Fruit fly (Drosophila melanogaster) whole organism, embryonic: ENCODE data around the gene CG15143.
A peak's percentile ranks its signal among the peaks of the same experiment; 100 is the strongest.

ENCODE experiments used
- CG11085 ChIP-seq: fragments of 200-800 bp; sonication (Bioruptor generic); IDR thresholded peaks from 2 replicates; pipeline ENCODE4 v1.3.6; 2022; ENCODE audit warnings: missing biosample characterization, missing genetic modification characterization
- CG11504 ChIP-seq: fragments of 200-800 bp; sonication (Bioruptor generic); optimal IDR thresholded peaks from 3 replicates; lab custom pipeline; 2019; ENCODE audit warnings: missing biosample characterization, mild to moderate bottlenecking, missing genetic modification characterization, moderate library complexity
- CG13775 ChIP-seq: fragments of 200-800 bp; sonication (Bioruptor generic); optimal IDR thresholded peaks from 3 replicates; lab custom pipeline; 2017; ENCODE audit warnings: missing biosample characterization, mild to moderate bottlenecking, missing genetic modification characterization
- CG14860 ChIP-seq: fragments of 200-800 bp; sonication (Bioruptor generic); IDR thresholded peaks from 3 replicates; pipeline ENCODE4 v1.3.6; 2022; ENCODE audit warnings: missing biosample characterization, missing genetic modification characterization; ENCODE audit not compliant: partially characterized antibody
- CG1602 ChIP-seq: fragments of 200-800 bp; sonication (Bioruptor generic); optimal IDR thresholded peaks from 3 replicates; lab custom pipeline; 2016; ENCODE audit warnings: missing biosample characterization, missing genetic modification characterization
- CG2116 ChIP-seq: fragments of 200-800 bp; sonication (Bioruptor generic); optimal IDR thresholded peaks from 3 replicates; lab custom pipeline; 2018; ENCODE audit warnings: missing biosample characterization, mild to moderate bottlenecking, missing genetic modification characterization
- CG34376 ChIP-seq: fragments of 200-800 bp; sonication (Bioruptor generic); optimal IDR thresholded peaks from 2 replicates; lab custom pipeline; 2018; ENCODE audit warnings: missing biosample characterization, mild to moderate bottlenecking, missing genetic modification characterization
- CG4404 ChIP-seq: fragments of 200-800 bp; sonication (Bioruptor generic); IDR thresholded peaks from 2 replicates; pipeline ENCODE4 v1.3.6; 2022; ENCODE audit warnings: missing biosample characterization, missing genetic modification characterization
- CG4707 ChIP-seq: fragments of 200-800 bp; sonication (Bioruptor generic); optimal IDR thresholded peaks from 2 replicates; lab custom pipeline; 2018; ENCODE audit warnings: missing biosample characterization, mild to moderate bottlenecking, missing genetic modification characterization, moderate library complexity
- CG6175 ChIP-seq: fragments of 200-800 bp; sonication (Bioruptor generic); IDR thresholded peaks from 3 replicates; pipeline ENCODE4 v1.3.6; 2022; ENCODE audit warnings: missing biosample characterization, missing genetic modification characterization
- CG7963 ChIP-seq: fragments of 200-800 bp; sonication (Bioruptor generic); IDR thresholded peaks from 3 replicates; pipeline ENCODE4 v1.3.6; 2022; ENCODE audit warnings: missing biosample characterization, missing genetic modification characterization; ENCODE audit not compliant: partially characterized antibody
- Chrac-16 ChIP-seq: fragments of 200-800 bp; sonication (Bioruptor generic); optimal IDR thresholded peaks from 3 replicates; lab custom pipeline; 2016; ENCODE audit warnings: missing biosample characterization, missing genetic modification characterization
- D ChIP-seq, 2 experiments: fragments of 200-800 bp in 1 of 2; fragments of >200 bp in 1 of 2; sonication (Bioruptor generic) in 1 of 2; optimal IDR thresholded peaks; 2 replicates in 1 of 2; 3 replicates in 1 of 2; lab custom pipeline; 2017; ENCODE audit warnings: mild to moderate bottlenecking in 1 of 2, missing biosample characterization in 1 of 2, missing genetic modification characterization in 1 of 2, missing genetic modification reagents in 1 of 2
- Dip3 ChIP-seq: fragments of 200-800 bp; sonication (Bioruptor generic); optimal IDR thresholded peaks from 3 replicates; lab custom pipeline; 2016; ENCODE audit warnings: missing biosample characterization, missing genetic modification characterization
- Doc3 ChIP-seq: fragments of 200-800 bp; sonication (Bioruptor generic); IDR thresholded peaks from 3 replicates; pipeline ENCODE4 v1.3.6; 2022; ENCODE audit warnings: missing biosample characterization, missing genetic modification characterization; ENCODE audit not compliant: partially characterized antibody
- HLH4C ChIP-seq: fragments of 200-800 bp; sonication (Bioruptor generic); IDR thresholded peaks from 3 replicates; pipeline ENCODE4 v1.3.6; 2022; ENCODE audit warnings: missing biosample characterization, missing genetic modification characterization; ENCODE audit not compliant: partially characterized antibody
- Hmx ChIP-seq: fragments of 200-800 bp; sonication (Bioruptor generic); optimal IDR thresholded peaks from 2 replicates; lab custom pipeline; 2016; ENCODE audit warnings: missing biosample characterization, missing genetic modification characterization
- Jarid2 ChIP-seq: fragments of 200-800 bp; sonication (Bioruptor generic); optimal IDR thresholded peaks from 3 replicates; lab custom pipeline; 2017; ENCODE audit warnings: mild to moderate bottlenecking, missing biosample characterization, missing genetic modification reagents, missing genetic modification characterization
- Kr ChIP-seq: fragments of 200-800 bp; sonication (Bioruptor generic); optimal IDR thresholded peaks from 2 replicates; lab custom pipeline; 2017; ENCODE audit warnings: missing biosample characterization, mild to moderate bottlenecking, missing genetic modification characterization
- Max ChIP-seq: fragments of 200-800 bp; sonication (Bioruptor generic); optimal IDR thresholded peaks from 2 replicates; lab custom pipeline; 2016; ENCODE audit warnings: missing biosample characterization, mild to moderate bottlenecking, missing genetic modification characterization
- Med ChIP-seq: fragments of 200-800 bp; sonication (Bioruptor generic); peaks from one replicate; lab custom pipeline; 2016; ENCODE audit warnings: missing biosample characterization, missing genetic modification characterization, mild to moderate bottlenecking, inconsistent platforms, moderate library complexity
- Tbp ChIP-seq: fragments of >200 bp; optimal IDR thresholded peaks from 2 replicates; lab custom pipeline; 2018; ENCODE audit warnings: missing biosample characterization, missing genetic modification characterization
- Trl ChIP-seq, 3 experiments: fragments of >200 bp in 2 of 3; fragments of 200-800 bp in 1 of 3; sonication (Bioruptor generic) in 1 of 3; optimal IDR thresholded peaks; 2 replicates in 1 of 3; 3 replicates in 2 of 3; lab custom pipeline; 2016 to 2017; ENCODE audit warnings: missing biosample characterization in 1 of 3, missing genetic modification characterization in 1 of 3
- ac ChIP-seq: fragments of 200-800 bp; sonication (Bioruptor generic); optimal IDR thresholded peaks from 3 replicates; lab custom pipeline; 2017; ENCODE audit warnings: missing biosample characterization, mild to moderate bottlenecking, missing genetic modification characterization
- ap ChIP-seq: fragments of 200-800 bp; sonication (Bioruptor generic); IDR thresholded peaks from 2 replicates; pipeline ENCODE4 v1.3.6; 2022; ENCODE audit warnings: missing biosample characterization, missing genetic modification characterization
- bcd ChIP-seq: fragments of 200-800 bp; sonication (Bioruptor generic); optimal IDR thresholded peaks from 2 replicates; lab custom pipeline; 2017; ENCODE audit warnings: missing biosample characterization, mild to moderate bottlenecking, missing genetic modification characterization
- cg ChIP-seq: fragments of 200-800 bp; sonication (Bioruptor generic); optimal IDR thresholded peaks from 3 replicates; lab custom pipeline; 2019; ENCODE audit warnings: missing biosample characterization, mild to moderate bottlenecking, missing genetic modification characterization, moderate library complexity
- chinmo ChIP-seq: fragments of 200-800 bp; sonication (Bioruptor generic); IDR thresholded peaks from 4 replicates; pipeline ENCODE4 v1.3.6; 2022; ENCODE audit warnings: missing biosample characterization, missing genetic modification characterization; ENCODE audit not compliant: partially characterized antibody
- chn ChIP-seq: fragments of 200-800 bp; sonication (Bioruptor generic); optimal IDR thresholded peaks from 2 replicates; lab custom pipeline; 2016; ENCODE audit warnings: missing biosample characterization, missing genetic modification characterization
- corto ChIP-seq: fragments of 200-800 bp; sonication (Bioruptor generic); optimal IDR thresholded peaks from 2 replicates; lab custom pipeline; 2016; ENCODE audit warnings: missing biosample characterization, mild to moderate bottlenecking, missing genetic modification characterization, moderate library complexity
- crp ChIP-seq, 2 experiments: fragments of 200-800 bp; sonication (Bioruptor generic); optimal IDR thresholded peaks; 2 replicates in 1 of 2; 3 replicates in 1 of 2; lab custom pipeline; 2017; ENCODE audit warnings: missing biosample characterization in 2 of 2, missing genetic modification characterization in 2 of 2, mild to moderate bottlenecking in 1 of 2, moderate library complexity in 1 of 2
- kni ChIP-seq: fragments of 200-800 bp; sonication (Bioruptor generic); optimal IDR thresholded peaks from 3 replicates; lab custom pipeline; 2017; ENCODE audit warnings: mild to moderate bottlenecking, missing biosample characterization, missing genetic modification reagents, missing genetic modification characterization
- lab ChIP-seq: fragments of 200-800 bp; sonication (Bioruptor generic); optimal IDR thresholded peaks from 3 replicates; lab custom pipeline; 2017; ENCODE audit warnings: missing biosample characterization, missing genetic modification characterization, mild to moderate bottlenecking, moderate library complexity, missing genetic modification reagents
- lmd ChIP-seq: fragments of 200-800 bp; sonication (Bioruptor generic); IDR thresholded peaks from 2 replicates; pipeline ENCODE4 v1.3.6; 2022; ENCODE audit warnings: missing biosample characterization, missing genetic modification characterization
- prd ChIP-seq, 3 experiments: fragments of >200 bp in 2 of 3; fragments of 200-800 bp in 1 of 3; sonication (Bioruptor generic) in 1 of 3; optimal IDR thresholded peaks in 2 of 3; IDR thresholded peaks in 1 of 3; 2 replicates in 2 of 3; 3 replicates in 1 of 3; pipeline versions ENCODE4 v1.3.6 to Lab custom; 2017 to 2022; ENCODE audit warnings: missing biosample characterization in 1 of 3, missing genetic modification characterization in 1 of 3
- pros ChIP-seq: fragments of 200-800 bp; sonication (Bioruptor generic); optimal IDR thresholded peaks from 3 replicates; lab custom pipeline; 2019; ENCODE audit warnings: missing biosample characterization, mild to moderate bottlenecking, missing genetic modification characterization, moderate library complexity
- pzg ChIP-seq: fragments of 200-800 bp; sonication (Bioruptor generic); optimal IDR thresholded peaks from 3 replicates; lab custom pipeline; 2018; ENCODE audit warnings: missing biosample characterization, mild to moderate bottlenecking, missing genetic modification characterization, moderate library complexity
- schlank ChIP-seq: fragments of 200-800 bp; sonication (Bioruptor generic); optimal IDR thresholded peaks from 2 replicates; lab custom pipeline; 2018; ENCODE audit warnings: missing biosample characterization, mild to moderate bottlenecking, missing genetic modification characterization
- sens ChIP-seq: fragments of 200-800 bp; sonication (Bioruptor generic); peaks from one replicate; lab custom pipeline; 2016; ENCODE audit warnings: missing biosample characterization, missing genetic modification characterization
- seq ChIP-seq: fragments of 200-800 bp; sonication (Bioruptor generic); IDR thresholded peaks from 2 replicates; pipeline ENCODE4 v1.3.6; 2022; ENCODE audit warnings: missing biosample characterization, missing genetic modification characterization
- slou ChIP-seq: fragments of 200-800 bp; sonication (Bioruptor generic); optimal IDR thresholded peaks from 3 replicates; lab custom pipeline; 2016; ENCODE audit warnings: missing biosample characterization, missing genetic modification characterization
- wek ChIP-seq: fragments of 200-800 bp; sonication (Bioruptor generic); optimal IDR thresholded peaks from 3 replicates; lab custom pipeline; 2018; ENCODE audit warnings: missing biosample characterization, mild to moderate bottlenecking, missing genetic modification characterization, moderate library complexity

The CG15143 gene

dm6 chr2L:17573063-17573462 lies 48.7 kb upstream of the CG15143 start (continued):
- no peak for TF ChIP-seq CG13775 (GFP tag; lab: Kevin White, UChicago)

- TF ChIP-seq Tbp (GFP tag; lab: Kevin White, UChicago) (no peak), seq (GFP tag; lab: Robert Waterston, UW) (0 out of 2 replicates have a peak, but pooled peaks have one; percentile 17), sens (GFP tag; lab: Kevin White, UChicago) (peak; percentile 45), CG2116 (no peak), corto (GFP tag; lab: Kevin White, UChicago) (no peak), Trl (optimal IDR thresholded peaks at IDR 0.05; lab: Kevin White, UChicago) (peak in 1 of 2 experiments; percentile 54), Trl (GFP tag; optimal IDR thresholded peaks at IDR 0.05; lab: Kevin White, UChicago) (no peak), chinmo (GFP tag; lab: Robert Waterston, UW) (0 out of 4 replicates have a peak, but pooled peaks have one; percentile 6), ap (GFP tag; lab: Robert Waterston, UW) (no peak), pros (GFP tag; lab: Kevin White, UChicago) (peak; percentile 30), bcd (GFP tag; lab: Kevin White, UChicago) (no peak), Kr (GFP tag; lab: Kevin White, UChicago) (no peak), Max (no peak), Dip3 (GFP tag; lab: Kevin White, UChicago) (no peak), pzg (no peak), cg (peak; percentile 10), kni (GFP tag; lab: Kevin White, UChicago) (peak; percentile 53)
Measured at dm6 chr2L:17565734-17566133, 41.4 kb upstream of the CG15143 start.

dm6 chr2L:17564682-17565081 lies 40.3 kb upstream of the CG15143 start:
- TF ChIP-seq Chrac-16 (GFP tag; lab: Kevin White, UChicago) (no peak), CG1602 (GFP tag; lab: Kevin White, UChicago) (no peak), kni (GFP tag; lab: Kevin White, UChicago) (peak; percentile 20), CG6175 (no peak), prd (optimal IDR thresholded peaks at IDR 0.05; lab: Kevin White, UChicago) (no peak), prd (GFP tag; IDR thresholded peaks at IDR 0.05; lab: Robert Waterston, UW) (no peak), crp (GFP tag; optimal IDR thresholded peaks at IDR 0.05; lab: Kevin White, UChicago) (peak in 1 of 2 experiments; percentile 42), CG4404 (GFP tag; lab: Robert Waterston, UW) (no peak), Jarid2 (GFP tag; lab: Kevin White, UChicago) (no peak), Med (GFP tag; lab: Kevin White, UChicago) (no peak), CG11504 (tag; lab: Kevin White, UChicago) (no peak), schlank (tag; lab: Kevin White, UChicago) (no peak), Doc3 (GFP tag; lab: Robert Waterston, UW) (no peak), CG34376 (GFP tag; lab: Kevin White, UChicago) (no peak), CG7963 (no peak), CG4707 (GFP tag; lab: Kevin White, UChicago) (no peak), pros (GFP tag; lab: Kevin White, UChicago) (peak; percentile 76), D (optimal IDR thresholded peaks at IDR 0.05; lab: Kevin White, UChicago) (peak; percentile 92), D (GFP tag; optimal IDR thresholded peaks at IDR 0.05; lab: Kevin White, UChicago) (peak; percentile 52), slou (GFP tag; lab: Kevin White, UChicago) (no peak), chn (GFP tag; lab: Kevin White, UChicago) (no peak), bcd (GFP tag; lab: Kevin White, UChicago) (no peak), CG14860 (GFP tag; lab: Robert Waterston, UW) (no peak), ac (peak; percentile 53), HLH4C (GFP tag; lab: Robert Waterston, UW) (no peak), CG11085 (no peak), lab (no peak), lmd (GFP tag; lab: Robert Waterston, UW) (peak; percentile 12; the same call in 1 of the 2 replicates), wek (no peak), Hmx (no peak), CG13775 (GFP tag; lab: Kevin White, UChicago) (no peak)
